Comparison of ENCODE assay signal across 2 fruit fly cellular contexts in genomic region chrX:4457790-4458189, dm6.
TF ChIP-seq lines count a peak whose summit lies in the region.

No protein-coding gene starts in this region.

- TF ChIP-seq CTCF in whole organism, embryonic (GFP tag; optimal IDR thresholded peaks at IDR 0.05; lab: Kevin White, UChicago): no peak

TF ChIP-seq in whole organism, embryonic, 481 proteins besides CTCF, POLR2A, EP300 and RAD21 (continues in another document):
- peak; percentile 56 for TF ChIP-seq CG31441 (GFP tag; IDR thresholded peaks at IDR 0.05; lab: Robert Waterston, UW)
- peak; percentile 28 for TF ChIP-seq Kr (GFP tag; optimal IDR thresholded peaks at IDR 0.05; lab: Kevin White, UChicago)
- no peak for TF ChIP-seq Hmx (GFP tag; optimal IDR thresholded peaks at IDR 0.05; lab: Kevin White, UChicago)
- TF ChIP-seq CG6854 (GFP tag; optimal IDR thresholded peaks at IDR 0.05; lab: Kevin White, UChicago): no peak
- TF ChIP-seq maf-S (GFP tag; optimal IDR thresholded peaks at IDR 0.05; lab: Kevin White, UChicago): no peak
- TF ChIP-seq Atf6 (GFP tag; IDR thresholded peaks at IDR 0.05; lab: Robert Waterston, UW): no peak
- no peak for TF ChIP-seq Neu2 (GFP tag; optimal IDR thresholded peaks at IDR 0.05; lab: Kevin White, UChicago; ENCODE audit: borderline replicate concordance)
- peak; percentile 16 for TF ChIP-seq Chrac-16 (GFP tag; optimal IDR thresholded peaks at IDR 0.05; lab: Kevin White, UChicago)
- TF ChIP-seq CG9817 (tag; optimal IDR thresholded peaks at IDR 0.05; lab: Kevin White, UChicago): no peak
- no peak for TF ChIP-seq CG1647 (GFP tag; optimal IDR thresholded peaks at IDR 0.05; lab: Kevin White, UChicago)
- peak in 1 of 2 experiments; percentile 45 for TF ChIP-seq dpn (GFP tag; optimal IDR thresholded peaks at IDR 0.05; lab: Kevin White, UChicago)
- no peak for TF ChIP-seq br (optimal IDR thresholded peaks at IDR 0.05; lab: Kevin White, UChicago)
- no peak for TF ChIP-seq ash1 (GFP tag; optimal IDR thresholded peaks at IDR 0.05; lab: Kevin White, UChicago)
- TF ChIP-seq CG3407 (GFP tag; optimal IDR thresholded peaks at IDR 0.05; lab: Kevin White, UChicago): no peak
- peak; percentile 58 for TF ChIP-seq CG9727 (GFP tag; optimal IDR thresholded peaks at IDR 0.05; lab: Kevin White, UChicago)
- no peak for TF ChIP-seq CG14441 (GFP tag; IDR thresholded peaks at IDR 0.05; lab: Robert Waterston, UW)
- TF ChIP-seq cg (GFP tag; optimal IDR thresholded peaks at IDR 0.05; lab: Kevin White, UChicago): no peak
- TF ChIP-seq CG30020 (tag; optimal IDR thresholded peaks at IDR 0.05; lab: Kevin White, UChicago): no peak
- no peak for TF ChIP-seq dan (GFP tag; IDR thresholded peaks at IDR 0.05; lab: Robert Waterston, UW)
- TF ChIP-seq Hsf (GFP tag; optimal IDR thresholded peaks at IDR 0.05; lab: Kevin White, UChicago): no peak
- TF ChIP-seq Bdp1 (GFP tag; optimal IDR thresholded peaks at IDR 0.05; lab: Kevin White, UChicago): no peak
- no peak for TF ChIP-seq Deaf1 (tag; optimal IDR thresholded peaks at IDR 0.05; lab: Kevin White, UChicago)
- no peak for TF ChIP-seq trem (tag; optimal IDR thresholded peaks at IDR 0.05; lab: Kevin White, UChicago)
- no peak for TF ChIP-seq NC2α (GFP tag; optimal IDR thresholded peaks at IDR 0.05; lab: Kevin White, UChicago)
- no peak for TF ChIP-seq Abd-B (GFP tag; optimal IDR thresholded peaks at IDR 0.05; lab: Kevin White, UChicago)
- no peak for TF ChIP-seq Ravus (GFP tag; IDR thresholded peaks at IDR 0.05; lab: Robert Waterston, UW)
- TF ChIP-seq CG12236 (GFP tag; optimal IDR thresholded peaks at IDR 0.05; lab: Kevin White, UChicago): no peak
- no peak for TF ChIP-seq dm (GFP tag; optimal IDR thresholded peaks at IDR 0.05; lab: Kevin White, UChicago)
- TF ChIP-seq CG4424 (GFP tag; optimal IDR thresholded peaks at IDR 0.05; lab: Kevin White, UChicago): peak; percentile 42
- no peak for TF ChIP-seq CG13123 (GFP tag; optimal IDR thresholded peaks at IDR 0.05; lab: Kevin White, UChicago)
- no peak for TF ChIP-seq Camta (GFP tag; optimal IDR thresholded peaks at IDR 0.05; lab: Kevin White, UChicago)
- TF ChIP-seq fd96Cb (tag; optimal IDR thresholded peaks at IDR 0.05; lab: Kevin White, UChicago): peak; percentile 33
- TF ChIP-seq da (GFP tag; optimal IDR thresholded peaks at IDR 0.05; lab: Kevin White, UChicago): no peak
- no peak for TF ChIP-seq Dip2 (GFP tag; IDR thresholded peaks at IDR 0.05; lab: Robert Waterston, UW)
- 0 out of 2 replicates have a peak, but pooled peaks have one; percentile 5 for TF ChIP-seq onecut (GFP tag; IDR thresholded peaks at IDR 0.05; lab: Robert Waterston, UW)
- no peak for TF ChIP-seq PHDP (tag; optimal IDR thresholded peaks at IDR 0.05; lab: Kevin White, UChicago)
- TF ChIP-seq chinmo (GFP tag; IDR thresholded peaks at IDR 0.05; lab: Robert Waterston, UW; ENCODE audit: partially characterized antibody): no peak
- peak; percentile 31 for TF ChIP-seq CG18476 (GFP tag; optimal IDR thresholded peaks at IDR 0.05; lab: Kevin White, UChicago)
- peak; percentile 47; the same call in 1 of the 2 replicates for TF ChIP-seq Xrp1 (GFP tag; IDR thresholded peaks at IDR 0.05; lab: Robert Waterston, UW)
- TF ChIP-seq CrebB (tag; optimal IDR thresholded peaks at IDR 0.05; lab: Kevin White, UChicago): no peak
- no peak for TF ChIP-seq btn (GFP tag; optimal IDR thresholded peaks at IDR 0.05; lab: Kevin White, UChicago)
- no peak for TF ChIP-seq CG1602 (GFP tag; optimal IDR thresholded peaks at IDR 0.05; lab: Kevin White, UChicago)
- TF ChIP-seq CG15479 (GFP tag; optimal IDR thresholded peaks at IDR 0.05; lab: Kevin White, UChicago): peak; percentile 2
- peak; percentile 22 for TF ChIP-seq CG2678 (tag; optimal IDR thresholded peaks at IDR 0.05; lab: Kevin White, UChicago)
- no peak for TF ChIP-seq CG6175 (GFP tag; IDR thresholded peaks at IDR 0.05; lab: Robert Waterston, UW)
- TF ChIP-seq Xbp1 (GFP tag; optimal IDR thresholded peaks at IDR 0.05; lab: Kevin White, UChicago): no peak
- TF ChIP-seq cad (GFP tag; optimal IDR thresholded peaks at IDR 0.05; lab: Kevin White, UChicago): no peak

TF ChIP-seq in whole organism, prepupa, 60 proteins besides CTCF, POLR2A, EP300 and RAD21:
- TF ChIP-seq vri (GFP tag; optimal IDR thresholded peaks at IDR 0.05; lab: Kevin White, UChicago) (no peak), fkh (GFP tag; optimal IDR thresholded peaks at IDR 0.05; lab: Kevin White, UChicago) (peak; percentile 71), cyc (GFP tag; optimal IDR thresholded peaks at IDR 0.05; lab: Kevin White, UChicago) (no peak), Hr4 (GFP tag; optimal IDR thresholded peaks at IDR 0.05; lab: Kevin White, UChicago) (no peak), CG11902 (GFP tag; optimal IDR thresholded peaks at IDR 0.05; lab: Kevin White, UChicago) (no peak), spab (GFP tag; optimal IDR thresholded peaks at IDR 0.05; lab: Kevin White, UChicago) (no peak), Gug (GFP tag; IDR thresholded peaks at IDR 0.05; lab: Robert Waterston, UW) (no peak)

Comparison
In these comparisons a context has a peak if more than half of its experiments do, and no peak if none do; other contexts are left out.
1. Of the 7 proteins assayed by ChIP-seq in both whole organism, embryonic and whole organism, prepupa: peak only in whole organism, embryonic: Blimp-1 and Sox102F; only in whole organism, prepupa: none; in both: none; in neither: 5.